Fruit fly (Drosophila melanogaster) whole organism, adult: Measurements from ENCODE around the gene TTLL1A.
A peak's percentile ranks its signal among the peaks of the same experiment; 100 is the strongest.

Experiments
- CG11617 ChIP-seq: fragments of 200-800 bp; sonication (Bioruptor generic); optimal IDR thresholded peaks from 2 replicates; lab custom pipeline; 2017; ENCODE audit warnings: mild to moderate bottlenecking, missing biosample characterization, missing genetic modification reagents, missing genetic modification characterization
- CG12768 ChIP-seq: fragments of 200-800 bp; sonication (Bioruptor generic); optimal IDR thresholded peaks from 2 replicates; lab custom pipeline; 2017; ENCODE audit warnings: missing biosample characterization, missing genetic modification characterization, mild to moderate bottlenecking, moderate library complexity, missing genetic modification reagents
- CG14711 ChIP-seq: fragments of 200-800 bp; sonication (Bioruptor generic); optimal IDR thresholded peaks from 2 replicates; lab custom pipeline; 2018; ENCODE audit warnings: missing biosample characterization, mild to moderate bottlenecking, missing genetic modification characterization, moderate library complexity
- CG1620 ChIP-seq: fragments of 200-800 bp; sonication (Bioruptor generic); optimal IDR thresholded peaks from 2 replicates; lab custom pipeline; 2016; ENCODE audit warnings: missing biosample characterization, missing genetic modification characterization
- CG33017 ChIP-seq: fragments of 200-800 bp; sonication (Bioruptor generic); optimal IDR thresholded peaks from 2 replicates; lab custom pipeline; 2018; ENCODE audit warnings: missing biosample characterization, mild to moderate bottlenecking, missing genetic modification characterization, moderate library complexity
- CG5204 ChIP-seq: fragments of 200-800 bp; sonication (Bioruptor generic); optimal IDR thresholded peaks from 2 replicates; lab custom pipeline; 2016; ENCODE audit warnings: missing biosample characterization, missing genetic modification characterization
- CG7045 ChIP-seq: fragments of 200-800 bp; sonication (Bioruptor generic); optimal IDR thresholded peaks from 2 replicates; lab custom pipeline; 2017; ENCODE audit warnings: missing biosample characterization, mild to moderate bottlenecking, missing genetic modification characterization
- CG7101 ChIP-seq: fragments of 200-800 bp; sonication (Bioruptor generic); optimal IDR thresholded peaks from 2 replicates; lab custom pipeline; 2018; ENCODE audit warnings: missing biosample characterization, mild to moderate bottlenecking, missing genetic modification characterization, moderate library complexity
- Clk ChIP-seq: fragments of 200-800 bp; sonication (Bioruptor generic); optimal IDR thresholded peaks from 2 replicates; lab custom pipeline; 2017; ENCODE audit warnings: missing biosample characterization, missing genetic modification characterization
- Crg-1 ChIP-seq: fragments of 200-800 bp; sonication (Bioruptor generic); optimal IDR thresholded peaks from 2 replicates; lab custom pipeline; 2016; ENCODE audit warnings: missing biosample characterization, missing genetic modification characterization
- Hr96 ChIP-seq: fragments of 200-800 bp; sonication (Bioruptor generic); optimal IDR thresholded peaks from 2 replicates; lab custom pipeline; 2016; ENCODE audit warnings: missing biosample characterization, missing genetic modification characterization
- Mnt ChIP-seq: fragments of 200-800 bp; sonication (Bioruptor generic); optimal IDR thresholded peaks from 2 replicates; lab custom pipeline; 2016; ENCODE audit warnings: missing biosample characterization, mild to moderate bottlenecking, missing genetic modification characterization
- bab1 ChIP-seq: fragments of 200-800 bp; sonication (Bioruptor generic); optimal IDR thresholded peaks from 3 replicates; lab custom pipeline; 2019; ENCODE audit warnings: missing biosample characterization, mild to moderate bottlenecking, missing genetic modification characterization, moderate library complexity
- cic ChIP-seq: fragments of 200-800 bp; sonication (Bioruptor generic); optimal IDR thresholded peaks from 2 replicates; lab custom pipeline; 2017; ENCODE audit warnings: missing biosample characterization, mild to moderate bottlenecking, missing genetic modification characterization, moderate library complexity
- cnc ChIP-seq, 2 experiments: fragments of >200 bp; optimal IDR thresholded peaks; 2 replicates each; lab custom pipeline; 2017
- kay ChIP-seq: fragments of 200-800 bp; sonication (Bioruptor generic); peaks from one replicate; lab custom pipeline; 2016; ENCODE audit warnings: missing biosample characterization, missing genetic modification characterization, borderline replicate concordance
- ovo ChIP-seq: fragments of 200-800 bp; sonication (Bioruptor generic); optimal IDR thresholded peaks from 2 replicates; lab custom pipeline; 2016; ENCODE audit warnings: missing biosample characterization, missing genetic modification characterization
- pad ChIP-seq: fragments of 200-800 bp; sonication (Bioruptor generic); optimal IDR thresholded peaks from 3 replicates; lab custom pipeline; 2017; ENCODE audit warnings: missing biosample characterization, missing genetic modification characterization, mild to moderate bottlenecking, moderate library complexity, missing genetic modification reagents
- tj ChIP-seq: fragments of 200-800 bp; sonication (Bioruptor generic); optimal IDR thresholded peaks from 3 replicates; lab custom pipeline; 2017; ENCODE audit warnings: missing biosample characterization, mild to moderate bottlenecking, missing genetic modification characterization, moderate library complexity
- toe ChIP-seq: fragments of 200-800 bp; sonication (Bioruptor generic); optimal IDR thresholded peaks from 2 replicates; lab custom pipeline; 2016; ENCODE audit warnings: missing biosample characterization, missing genetic modification characterization

The TTLL1A gene

dm6 chrX:17180523-17180922 is 21.9 kb downstream of the TTLL1A start:
- no peak for TF ChIP-seq pad (GFP tag; lab: Kevin White, UChicago)
- no peak for TF ChIP-seq kay (GFP tag; lab: Kevin White, UChicago)
- TF ChIP-seq CG7045 (GFP tag; lab: Kevin White, UChicago): no peak
- no peak for TF ChIP-seq bab1

- TF ChIP-seq cnc (optimal IDR thresholded peaks at IDR 0.05; lab: Kevin White, UChicago) (no peak), CG7045 (GFP tag; lab: Kevin White, UChicago) (peak; percentile 86), toe (peak; percentile 62), cic (peak; percentile 75), CG7101 (peak; percentile 56), Clk (GFP tag; lab: Kevin White, UChicago) (peak; percentile 68), pad (GFP tag; lab: Kevin White, UChicago) (peak; percentile 84), Mnt (GFP tag; lab: Kevin White, UChicago) (no peak), bab1 (peak; percentile 99), CG11617 (peak; percentile 61), CG14711 (tag; lab: Kevin White, UChicago) (peak; percentile 94), tj (GFP tag; lab: Kevin White, UChicago) (no peak), Crg-1 (GFP tag; lab: Kevin White, UChicago) (no peak), CG5204 (GFP tag; lab: Kevin White, UChicago) (peak; percentile 56), CG12768 (GFP tag; lab: Kevin White, UChicago) (peak; percentile 90), CG1620 (GFP tag; lab: Kevin White, UChicago) (peak; percentile 26), CG33017 (tag; lab: Kevin White, UChicago) (no peak), kay (GFP tag; lab: Kevin White, UChicago) (peak; percentile 77), Hr96 (GFP tag; lab: Kevin White, UChicago) (peak; percentile 86), ovo (no peak)
These were observed 23.9 kb downstream of the TTLL1A start for dm6 chrX:17178484-17178921.

dm6 chrX:17177606-17178005 is 24.8 kb downstream of the TTLL1A start:
- TF ChIP-seq cnc (optimal IDR thresholded peaks at IDR 0.05; lab: Kevin White, UChicago) (no peak), kay (GFP tag; lab: Kevin White, UChicago) (no peak), CG5204 (GFP tag; lab: Kevin White, UChicago) (no peak), CG11617 (no peak), bab1 (no peak), tj (GFP tag; lab: Kevin White, UChicago) (no peak), CG33017 (tag; lab: Kevin White, UChicago) (no peak), Crg-1 (GFP tag; lab: Kevin White, UChicago) (no peak), CG7045 (GFP tag; lab: Kevin White, UChicago) (no peak)

dm6 chrX:17176542-17176941 is 25.9 kb downstream of the TTLL1A start:
- TF ChIP-seq bab1 (no peak), kay (GFP tag; lab: Kevin White, UChicago) (no peak), Mnt (GFP tag; lab: Kevin White, UChicago) (no peak), Hr96 (GFP tag; lab: Kevin White, UChicago) (no peak), Crg-1 (GFP tag; lab: Kevin White, UChicago) (no peak), CG5204 (GFP tag; lab: Kevin White, UChicago) (no peak), tj (GFP tag; lab: Kevin White, UChicago) (no peak)

dm6 chrX:17175558-17176189 is 26.7 kb downstream of the TTLL1A start:
- TF ChIP-seq Mnt (GFP tag; lab: Kevin White, UChicago) (peak; percentile 13), Clk (GFP tag; lab: Kevin White, UChicago) (no peak), pad (GFP tag; lab: Kevin White, UChicago) (peak; percentile 9), tj (GFP tag; lab: Kevin White, UChicago) (no peak), CG33017 (tag; lab: Kevin White, UChicago) (no peak), Crg-1 (GFP tag; lab: Kevin White, UChicago) (peak; percentile 42), CG1620 (GFP tag; lab: Kevin White, UChicago) (peak; percentile 58), CG11617 (no peak), CG7101 (peak; percentile 44), bab1 (peak; percentile 53), ovo (no peak), CG7045 (GFP tag; lab: Kevin White, UChicago) (no peak), cic (no peak), Hr96 (GFP tag; lab: Kevin White, UChicago) (peak; percentile 54), CG5204 (GFP tag; lab: Kevin White, UChicago) (no peak), kay (GFP tag; lab: Kevin White, UChicago) (no peak), cnc (optimal IDR thresholded peaks at IDR 0.05; lab: Kevin White, UChicago) (no peak)

- TF ChIP-seq CG5204 (GFP tag; lab: Kevin White, UChicago): no peak
- no peak for TF ChIP-seq tj (GFP tag; lab: Kevin White, UChicago)
- TF ChIP-seq bab1: no peak
- no peak for TF ChIP-seq CG7045 (GFP tag; lab: Kevin White, UChicago)
- no peak for TF ChIP-seq CG1620 (GFP tag; lab: Kevin White, UChicago)
These were observed 28.3 kb downstream of the TTLL1A start for dm6 chrX:17174115-17174514.
